Worm (Caenorhabditis elegans): ENCODE data around the gene wee-1.1.

The wee-1.1 gene

ce11 chrII:9591071-9591470, 7.7 kb upstream of the wee-1.1 start, which contains the start of the genes E02H1.1 and tag-124:
Gene E02H1.1 (minus strand): TSS chrII:9591164.
Gene tag-124 (plus strand): TSS chrII:9591292.
- TF ChIP-seq nhr-11 (tag; optimal IDR thresholded peaks at IDR 0.05) (no peak), ceh-45 (GFP tag; IDR thresholded peaks at IDR 0.05) (no peak), T23F11.4 (GFP tag; optimal IDR thresholded peaks at IDR 0.05) (no peak), odd-2 (tag; optimal IDR thresholded peaks at IDR 0.05) (no peak), gmeb-2 (tag; optimal IDR thresholded peaks at IDR 0.05) (no peak), fax-1 (tag; optimal IDR thresholded peaks at IDR 0.05) (peak; percentile 27), ceh-34 (tag; optimal IDR thresholded peaks at IDR 0.05) (peak; percentile 18), ceh-2 (tag; optimal IDR thresholded peaks at IDR 0.05) (peak; percentile 93), unc-42 (tag; optimal IDR thresholded peaks at IDR 0.05) (peak; percentile 13), hlh-15 (tag; optimal IDR thresholded peaks at IDR 0.05) (no peak), ahr-1 (tag; optimal IDR thresholded peaks at IDR 0.05) (peak; percentile 48), elt-2 (tag; optimal IDR thresholded peaks at IDR 0.05) (peak; percentile 56), pat-9 (tag; optimal IDR thresholded peaks at IDR 0.05) (no peak), ets-4 (tag; optimal IDR thresholded peaks at IDR 0.05) (peak; percentile 89), tbx-7 (tag; optimal IDR thresholded peaks at IDR 0.05) (peak; percentile 92), pqm-1 (tag; optimal IDR thresholded peaks at IDR 0.05) (no peak), hlh-8 (tag; optimal IDR thresholded peaks at IDR 0.05) (peak; percentile 60), sox-2 (GFP tag; IDR thresholded peaks at IDR 0.05) (no peak), hlh-13 (GFP tag; optimal IDR thresholded peaks at IDR 0.05) (no peak), rnt-1 (tag; optimal IDR thresholded peaks at IDR 0.05) (peak; percentile 58), F13H6.1 (tag; optimal IDR thresholded peaks at IDR 0.05) (peak; percentile 52), nfya-1 (tag; optimal IDR thresholded peaks at IDR 0.05) (peak; percentile 1), pag-3 (tag; optimal IDR thresholded peaks at IDR 0.05; ENCODE audit: borderline replicate concordance) (no peak), zip-5 (tag; optimal IDR thresholded peaks at IDR 0.05) (peak; percentile 78), mec-3 (tag; optimal IDR thresholded peaks at IDR 0.05; ENCODE audit: borderline replicate concordance) (peak; percentile 30), sox-4 (tag; optimal IDR thresholded peaks at IDR 0.05) (no peak), ama-1 (optimal IDR thresholded peaks at IDR 0.05) (no peak), ceh-31 (tag; optimal IDR thresholded peaks at IDR 0.05) (peak; percentile 92), ttx-3 (tag; optimal IDR thresholded peaks at IDR 0.05) (no peak), K09A11.1 (tag; optimal IDR thresholded peaks at IDR 0.05; ENCODE audit: insufficient read depth) (no peak), ref-2 (tag; optimal IDR thresholded peaks at IDR 0.05) (peak; percentile 81), ceh-14 (tag; optimal IDR thresholded peaks at IDR 0.05) (no peak), ceh-9 (tag; optimal IDR thresholded peaks at IDR 0.05) (no peak), ceh-19 (GFP tag; optimal IDR thresholded peaks at IDR 0.05) (no peak), tbx-2 (tag; optimal IDR thresholded peaks at IDR 0.05) (peak; percentile 71), eyg-1 (tag; optimal IDR thresholded peaks at IDR 0.05) (peak; percentile 1), sdc-2 (tag; optimal IDR thresholded peaks at IDR 0.05) (peak; percentile 32), che-1 (tag; optimal IDR thresholded peaks at IDR 0.05) (no peak), ceh-48 (tag; optimal IDR thresholded peaks at IDR 0.05) (no peak), pha-2 (tag; optimal IDR thresholded peaks at IDR 0.05) (no peak), hlh-30 (tag; optimal IDR thresholded peaks at IDR 0.05; ENCODE audit: insufficient read depth) (no peak), C08G9.2 (tag; optimal IDR thresholded peaks at IDR 0.05) (peak; percentile 93), hlh-6 (tag; optimal IDR thresholded peaks at IDR 0.05) (peak; percentile 74), fkh-6 (tag; optimal IDR thresholded peaks at IDR 0.05) (peak; percentile 45)

ce11 chrII:9589667-9590066, 6.3 kb upstream of the wee-1.1 start, which contains the start of gene eral-1:
Gene eral-1 (minus strand): TSS chrII:9589767.
- TF ChIP-seq pros-1 (tag; optimal IDR thresholded peaks at IDR 0.05): no peak
- no peak for TF ChIP-seq sox-4 (tag; optimal IDR thresholded peaks at IDR 0.05)
- no peak for TF ChIP-seq ceh-14 (tag; optimal IDR thresholded peaks at IDR 0.05)
- TF ChIP-seq syd-9 (tag; optimal IDR thresholded peaks at IDR 0.05): no peak
- no peak for TF ChIP-seq unc-86 (tag; optimal IDR thresholded peaks at IDR 0.05)
- TF ChIP-seq ceh-30 (tag; optimal IDR thresholded peaks at IDR 0.05): no peak
- TF ChIP-seq rnt-1 (tag; optimal IDR thresholded peaks at IDR 0.05): no peak
